Fruit fly (Drosophila melanogaster) whole organism, embryonic: ENCODE measurements around the gene mRpL49.

Experiments
- Ada2b ChIP-seq: fragments of 200-800 bp; sonication (Bioruptor generic); IDR thresholded peaks from 2 replicates; pipeline ENCODE4 v1.3.6; 2022; ENCODE audit warnings: missing biosample characterization, missing genetic modification characterization
- CG10431 ChIP-seq: fragments of 200-800 bp; sonication (Bioruptor generic); optimal IDR thresholded peaks from 3 replicates; lab custom pipeline; 2018; ENCODE audit warnings: missing biosample characterization, mild to moderate bottlenecking, missing genetic modification characterization
- CG10462 ChIP-seq: fragments of 200-800 bp; sonication (Bioruptor generic); optimal IDR thresholded peaks from 2 replicates; lab custom pipeline; 2016; ENCODE audit warnings: missing biosample characterization, missing genetic modification characterization
- CG10565 ChIP-seq: fragments of 200-800 bp; sonication (Bioruptor generic); optimal IDR thresholded peaks from 3 replicates; lab custom pipeline; 2016; ENCODE audit warnings: missing biosample characterization, mild to moderate bottlenecking, missing genetic modification characterization
- CG11085 ChIP-seq: fragments of 200-800 bp; sonication (Bioruptor generic); IDR thresholded peaks from 2 replicates; pipeline ENCODE4 v1.3.6; 2022; ENCODE audit warnings: missing biosample characterization, missing genetic modification characterization
- CG14050 ChIP-seq: fragments of 200-800 bp; sonication (Bioruptor generic); IDR thresholded peaks from 3 replicates; pipeline ENCODE4 v1.3.6; 2022; ENCODE audit warnings: missing biosample characterization, missing genetic modification characterization
- CG14441 ChIP-seq: fragments of 200-800 bp; sonication (Bioruptor generic); IDR thresholded peaks from 2 replicates; pipeline ENCODE4 v1.3.6; 2022; ENCODE audit warnings: missing biosample characterization, missing genetic modification characterization
- CG16815 ChIP-seq: fragments of 200-800 bp; sonication (Bioruptor generic); optimal IDR thresholded peaks from 3 replicates; lab custom pipeline; 2017; ENCODE audit warnings: missing biosample characterization, mild to moderate bottlenecking, missing genetic modification characterization
- CG18476 ChIP-seq: fragments of 200-800 bp; sonication (Bioruptor generic); optimal IDR thresholded peaks from 2 replicates; lab custom pipeline; 2016; ENCODE audit warnings: missing biosample characterization, mild to moderate bottlenecking, missing genetic modification characterization
- CG2875 ChIP-seq: fragments of 200-800 bp; sonication (Bioruptor generic); optimal IDR thresholded peaks from 2 replicates; lab custom pipeline; 2017; ENCODE audit warnings: missing biosample characterization, mild to moderate bottlenecking, missing genetic modification characterization, missing genetic modification reagents
- CG30403 ChIP-seq: fragments of 200-800 bp; sonication (Bioruptor generic); optimal IDR thresholded peaks from 3 replicates; lab custom pipeline; 2016; ENCODE audit warnings: missing biosample characterization, missing genetic modification characterization
- CG31224 ChIP-seq: fragments of 200-800 bp; sonication (Bioruptor generic); IDR thresholded peaks from 2 replicates; pipeline ENCODE4 v1.3.6; 2022; ENCODE audit warnings: missing biosample characterization, missing genetic modification characterization
- CG31365 ChIP-seq: fragments of 200-800 bp; sonication (Bioruptor generic); optimal IDR thresholded peaks from 2 replicates; lab custom pipeline; 2018; ENCODE audit warnings: missing biosample characterization, mild to moderate bottlenecking, missing genetic modification characterization
- CG31388 ChIP-seq: fragments of 200-800 bp; sonication (Bioruptor generic); optimal IDR thresholded peaks from 2 replicates; lab custom pipeline; 2016; ENCODE audit warnings: missing biosample characterization, missing genetic modification characterization
- CG32532 ChIP-seq: fragments of 200-800 bp; sonication (Bioruptor generic); IDR thresholded peaks from 2 replicates; pipeline ENCODE4 v1.3.6; 2022; ENCODE audit warnings: missing biosample characterization, missing genetic modification characterization
- CG3847 ChIP-seq: fragments of 200-800 bp; sonication (Bioruptor generic); IDR thresholded peaks from 2 replicates; pipeline ENCODE4 v1.3.6; 2022; ENCODE audit warnings: missing biosample characterization, missing genetic modification characterization
- CG6791 ChIP-seq: fragments of 200-800 bp; sonication (Bioruptor generic); IDR thresholded peaks from 3 replicates; pipeline ENCODE4 v1.3.6; 2022; ENCODE audit warnings: missing biosample characterization, missing genetic modification characterization; ENCODE audit not compliant: partially characterized antibody
- CG8924 ChIP-seq: fragments of 200-800 bp; optimal IDR thresholded peaks from 3 replicates; lab custom pipeline; 2019; ENCODE audit warnings: missing biosample characterization, mild to moderate bottlenecking, missing genetic modification characterization, moderate library complexity
- CG9609 ChIP-seq: fragments of 200-800 bp; sonication (Bioruptor generic); optimal IDR thresholded peaks from 3 replicates; lab custom pipeline; 2016; ENCODE audit warnings: missing biosample characterization, missing genetic modification characterization
- CHES-1-like ChIP-seq: fragments of 200-800 bp; sonication (Bioruptor generic); optimal IDR thresholded peaks from 2 replicates; lab custom pipeline; 2016; ENCODE audit warnings: missing biosample characterization, missing genetic modification characterization
- Chrac-16 ChIP-seq: fragments of 200-800 bp; sonication (Bioruptor generic); optimal IDR thresholded peaks from 3 replicates; lab custom pipeline; 2016; ENCODE audit warnings: missing biosample characterization, missing genetic modification characterization
- E2f2 ChIP-seq: fragments of 200-800 bp; sonication (Bioruptor generic); IDR thresholded peaks from 2 replicates; pipeline ENCODE4 v1.3.6; 2022; ENCODE audit warnings: missing biosample characterization, missing genetic modification characterization
- Ets65A ChIP-seq: fragments of 200-800 bp; sonication (Bioruptor generic); peaks from one replicate; lab custom pipeline; 2016; ENCODE audit warnings: missing biosample characterization, missing genetic modification characterization
- Ets97D ChIP-seq: fragments of 200-800 bp; sonication (Bioruptor generic); optimal IDR thresholded peaks from 3 replicates; lab custom pipeline; 2016; ENCODE audit warnings: missing biosample characterization, missing genetic modification characterization
- HLHmδ ChIP-seq: fragments of 200-800 bp; sonication (Bioruptor generic); optimal IDR thresholded peaks from 2 replicates; lab custom pipeline; 2018; ENCODE audit warnings: missing biosample characterization, mild to moderate bottlenecking, missing genetic modification characterization, moderate library complexity
- Hand ChIP-seq: fragments of 200-800 bp; sonication (Bioruptor generic); optimal IDR thresholded peaks from 2 replicates; lab custom pipeline; 2017; ENCODE audit warnings: mild to moderate bottlenecking, missing biosample characterization, missing genetic modification reagents, missing genetic modification characterization
- HmgZ ChIP-seq: fragments of 200-800 bp; sonication (Bioruptor generic); optimal IDR thresholded peaks from 2 replicates; lab custom pipeline; 2018; ENCODE audit warnings: missing biosample characterization, mild to moderate bottlenecking, missing genetic modification characterization
- Hr3 ChIP-seq: fragments of 200-800 bp; sonication (Bioruptor generic); optimal IDR thresholded peaks from 3 replicates; lab custom pipeline; 2016; ENCODE audit warnings: missing biosample characterization, missing genetic modification characterization
- Hr39 ChIP-seq: fragments of >200 bp; optimal IDR thresholded peaks from 2 replicates; lab custom pipeline; 2017
- MBD-R2 ChIP-seq: fragments of 200-800 bp; sonication (Bioruptor generic); IDR thresholded peaks from 2 replicates; pipeline ENCODE4 v1.3.6; 2022; ENCODE audit warnings: missing biosample characterization, missing genetic modification characterization
- Meics ChIP-seq: fragments of 200-800 bp; sonication (Bioruptor generic); optimal IDR thresholded peaks from 2 replicates; lab custom pipeline; 2017; ENCODE audit warnings: missing biosample characterization, mild to moderate bottlenecking, missing genetic modification characterization
- Oli ChIP-seq: fragments of 200-800 bp; sonication (Bioruptor generic); optimal IDR thresholded peaks from 2 replicates; lab custom pipeline; 2018; ENCODE audit warnings: missing biosample characterization, mild to moderate bottlenecking, missing genetic modification characterization, moderate library complexity
- Scr ChIP-seq: fragments of 200-800 bp; sonication (Bioruptor generic); IDR thresholded peaks from 2 replicates; pipeline ENCODE4 v1.3.6; 2022; ENCODE audit warnings: missing biosample characterization, missing genetic modification characterization; ENCODE audit not compliant: partially characterized antibody
- Vsx1 ChIP-seq: fragments of 200-800 bp; sonication (Bioruptor generic); optimal IDR thresholded peaks from 2 replicates; lab custom pipeline; 2017; ENCODE audit warnings: missing biosample characterization, mild to moderate bottlenecking, missing genetic modification characterization, missing genetic modification reagents
- bab2 ChIP-seq: fragments of 200-800 bp; sonication (Bioruptor generic); optimal IDR thresholded peaks from 2 replicates; lab custom pipeline; 2016; ENCODE audit warnings: missing biosample characterization, missing genetic modification characterization
- bbx ChIP-seq: fragments of 200-800 bp; sonication (Bioruptor generic); IDR thresholded peaks from 2 replicates; pipeline ENCODE4 v1.3.6; 2022; ENCODE audit warnings: missing biosample characterization, missing genetic modification characterization; ENCODE audit not compliant: partially characterized antibody
- cg ChIP-seq: fragments of 200-800 bp; sonication (Bioruptor generic); optimal IDR thresholded peaks from 3 replicates; lab custom pipeline; 2019; ENCODE audit warnings: missing biosample characterization, mild to moderate bottlenecking, missing genetic modification characterization, moderate library complexity
- chif ChIP-seq, 2 experiments: fragments of 200-800 bp; sonication (Bioruptor generic); optimal IDR thresholded peaks; 3 replicates each; lab custom pipeline; 2016; ENCODE audit warnings: missing biosample characterization in 2 of 2, missing genetic modification characterization in 2 of 2
- danr ChIP-seq: fragments of 200-800 bp; sonication (Bioruptor generic); IDR thresholded peaks from 2 replicates; pipeline ENCODE4 v1.3.6; 2022; ENCODE audit warnings: missing biosample characterization, missing genetic modification characterization
- disco-r ChIP-seq: fragments of 200-800 bp; sonication (Bioruptor generic); optimal IDR thresholded peaks from 2 replicates; lab custom pipeline; 2016; ENCODE audit warnings: missing biosample characterization, missing genetic modification characterization
- exex ChIP-seq: fragments of 200-800 bp; sonication (Bioruptor generic); optimal IDR thresholded peaks from 4 replicates; lab custom pipeline; 2018; ENCODE audit warnings: missing biosample characterization, mild to moderate bottlenecking, missing genetic modification characterization, moderate library complexity
- fu2 ChIP-seq: fragments of 200-800 bp; sonication (Bioruptor generic); optimal IDR thresholded peaks from 2 replicates; lab custom pipeline; 2016; ENCODE audit warnings: missing biosample characterization, missing genetic modification characterization
- gsb ChIP-seq: fragments of 200-800 bp; sonication (Bioruptor generic); IDR thresholded peaks from 2 replicates; pipeline ENCODE4 v1.3.6; 2022; ENCODE audit warnings: missing biosample characterization, missing genetic modification characterization
- inv ChIP-seq: fragments of 200-800 bp; sonication (Bioruptor generic); IDR thresholded peaks from 2 replicates; pipeline ENCODE4 v1.3.6; 2022; ENCODE audit warnings: missing biosample characterization, missing genetic modification characterization; ENCODE audit not compliant: partially characterized antibody
- nerfin-1 ChIP-seq: fragments of 200-800 bp; sonication (Bioruptor generic); optimal IDR thresholded peaks from 3 replicates; lab custom pipeline; 2019; ENCODE audit warnings: missing biosample characterization, mild to moderate bottlenecking, missing genetic modification characterization, moderate library complexity
- nerfin-2 ChIP-seq: fragments of 200-800 bp; sonication (Bioruptor generic); IDR thresholded peaks from 2 replicates; pipeline ENCODE4 v1.3.6; 2022; ENCODE audit warnings: missing biosample characterization, missing genetic modification characterization; ENCODE audit not compliant: partially characterized antibody
- oc ChIP-seq: fragments of 200-800 bp; sonication (Bioruptor generic); optimal IDR thresholded peaks from 2 replicates; lab custom pipeline; 2018; ENCODE audit warnings: missing biosample characterization, mild to moderate bottlenecking, missing genetic modification characterization, moderate library complexity
- p53 ChIP-seq: fragments of 200-800 bp; sonication (Bioruptor generic); optimal IDR thresholded peaks from 2 replicates; lab custom pipeline; 2016; ENCODE audit warnings: missing biosample characterization, missing genetic modification characterization
- pum ChIP-seq: fragments of 200-800 bp; sonication (Bioruptor generic); optimal IDR thresholded peaks from 2 replicates; lab custom pipeline; 2016; ENCODE audit warnings: missing biosample characterization, missing genetic modification characterization
- tup ChIP-seq: fragments of 200-800 bp; sonication (Bioruptor generic); optimal IDR thresholded peaks from 2 replicates; lab custom pipeline; 2016; ENCODE audit warnings: missing biosample characterization, mild to moderate bottlenecking, missing genetic modification characterization, moderate library complexity

The mRpL49 gene

DNA sequence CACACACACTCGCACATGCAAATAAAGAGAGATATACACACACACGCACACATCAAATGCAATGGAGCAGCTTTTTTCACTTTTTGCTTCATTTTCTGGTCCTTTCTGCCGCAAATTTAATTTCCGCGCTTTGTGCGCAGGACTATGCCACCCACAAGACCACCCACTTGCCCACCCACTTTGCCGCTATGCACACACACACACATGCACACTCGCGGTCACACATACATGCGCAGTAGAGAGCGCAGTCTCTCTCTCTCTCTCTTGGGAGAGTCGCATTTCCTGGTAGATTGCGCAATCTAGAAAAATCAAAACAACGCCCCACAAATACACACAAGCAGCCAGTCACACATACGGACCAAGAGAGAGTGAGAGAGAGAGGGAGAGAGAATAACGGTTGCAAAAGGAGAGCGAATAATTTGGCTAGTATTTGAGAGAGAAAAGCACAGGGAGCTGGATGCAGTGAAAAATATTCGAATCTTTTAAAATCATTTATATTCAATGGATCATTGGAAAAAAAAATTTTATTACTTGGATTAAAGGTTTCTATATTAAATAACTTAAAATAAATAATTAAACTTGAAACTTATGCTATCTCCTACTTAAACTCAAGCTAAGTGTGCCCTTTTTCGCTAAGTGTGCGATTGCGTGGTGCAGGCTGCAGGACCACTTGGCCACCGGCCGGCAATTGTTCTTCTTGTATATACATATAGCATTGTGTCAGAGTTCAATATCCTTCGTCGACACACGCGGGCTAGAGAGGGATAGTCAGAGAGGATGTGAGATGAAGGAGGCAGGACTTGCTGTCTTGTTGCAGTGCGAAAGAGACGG, 18.7 kb downstream of the mRpL49 start (continued):
- TF ChIP-seq cg (GFP tag; lab: Kevin White, UChicago) (peak; percentile 80), CG30403 (GFP tag; lab: Kevin White, UChicago) (peak; percentile 40), Ets65A (peak; percentile 44), Ada2b (GFP tag; lab: Robert Waterston, UW) (peak; percentile 65), CG3847 (GFP tag; lab: Robert Waterston, UW) (peak; percentile 46; the same call in 1 of the 2 replicates), CG32532 (peak; percentile 61; the same call in 1 of the 2 replicates), bab2 (no peak), CG14441 (peak; percentile 70), Scr (GFP tag; lab: Robert Waterston, UW) (no peak), HLHmδ (GFP tag; lab: Kevin White, UChicago) (no peak), CG31224 (no peak), CG10565 (no peak), bbx (GFP tag; lab: Robert Waterston, UW) (no peak), Hand (GFP tag; lab: Kevin White, UChicago) (peak; percentile 48), Chrac-16 (GFP tag; lab: Kevin White, UChicago) (peak; percentile 27), CHES-1-like (GFP tag; lab: Kevin White, UChicago) (no peak), p53 (GFP tag; lab: Kevin White, UChicago) (no peak), Vsx1 (no peak), tup (GFP tag; lab: Kevin White, UChicago) (no peak), danr (GFP tag; lab: Robert Waterston, UW) (no peak), pum (GFP tag; lab: Kevin White, UChicago) (no peak), CG10462 (GFP tag; lab: Kevin White, UChicago) (peak; percentile 45), gsb (GFP tag; lab: Robert Waterston, UW) (no peak), exex (tag; lab: Kevin White, UChicago) (no peak), CG31365 (no peak), Meics (peak; percentile 56), fu2 (GFP tag; lab: Kevin White, UChicago) (no peak), nerfin-1 (tag; lab: Kevin White, UChicago) (peak; percentile 23), CG31388 (no peak), E2f2 (GFP tag; lab: Robert Waterston, UW) (peak; percentile 62), nerfin-2 (no peak), CG18476 (GFP tag; lab: Kevin White, UChicago) (no peak), CG6791 (GFP tag; lab: Robert Waterston, UW) (no peak), inv (GFP tag; lab: Robert Waterston, UW) (no peak), HmgZ (tag; lab: Kevin White, UChicago) (no peak), chif (GFP tag; optimal IDR thresholded peaks at IDR 0.05; lab: Kevin White, UChicago) (no peak), disco-r (GFP tag; lab: Kevin White, UChicago) (no peak), Oli (tag; lab: Kevin White, UChicago) (peak; percentile 55), MBD-R2 (peak; percentile 20; the same call in 1 of the 2 replicates), Ets97D (GFP tag; lab: Kevin White, UChicago) (no peak), Hr3 (GFP tag; lab: Kevin White, UChicago) (peak; percentile 46), CG2875 (GFP tag; lab: Kevin White, UChicago) (peak; percentile 23), CG9609 (GFP tag; lab: Kevin White, UChicago) (no peak), oc (tag; lab: Kevin White, UChicago) (no peak), CG16815 (no peak), CG14050 (GFP tag; lab: Robert Waterston, UW) (peak; percentile 29; the same call in 2 of the 3 replicates), CG11085 (GFP tag; lab: Robert Waterston, UW) (peak; percentile 57; the same call in 1 of the 2 replicates), Hr39 (no peak), CG8924 (tag; lab: Kevin White, UChicago) (peak; percentile 74), CG10431 (no peak)
